Worm (Caenorhabditis elegans) whole organism, mixed stage, embryonic: Measurements from ENCODE around the gene clec-143.

ENCODE experiments used
- ceh-39 ChIP-seq: fragments of 150-350 bp; optimal IDR thresholded peaks from 2 replicates; lab custom pipeline; 2014; ENCODE audit warnings: missing biosample characterization, missing genetic modification characterization
- elt-1 ChIP-seq: sonication (generic microtip); optimal IDR thresholded peaks from 2 replicates; lab custom pipeline; 2017; ENCODE audit warnings: missing genetic modification characterization, mild to moderate bottlenecking, missing compliant biosample characterization, antibody characterized with exemption, moderate library complexity, borderline replicate concordance; ENCODE audit not compliant: insufficient read depth
- elt-3 ChIP-seq: fragments of 150-350 bp; optimal IDR thresholded peaks from 2 replicates; lab custom pipeline; 2014; ENCODE audit warnings: missing biosample characterization, missing genetic modification characterization
- flh-1 ChIP-seq: fragments of 200-800 bp; sonication (Bioruptor generic); optimal IDR thresholded peaks from 2 replicates; lab custom pipeline; 2018; ENCODE audit warnings: mild to moderate bottlenecking, missing genetic modification characterization, moderate library complexity, missing compliant biosample characterization
- lsy-2 ChIP-seq: fragments of 150-350 bp; optimal IDR thresholded peaks from 2 replicates; lab custom pipeline; 2014; ENCODE audit warnings: missing biosample characterization, missing genetic modification characterization
- nhr-12 ChIP-seq: fragments of 150-350 bp; optimal IDR thresholded peaks from 2 replicates; lab custom pipeline; 2014; ENCODE audit warnings: missing biosample characterization, missing genetic modification characterization
- pha-4 ChIP-seq: fragments of 150-350 bp; optimal IDR thresholded peaks from 2 replicates; lab custom pipeline; 2018; ENCODE audit warnings: missing biosample characterization, missing genetic modification reagents, missing genetic modification characterization
- snpc-4 ChIP-seq: fragments of 150-350 bp; optimal IDR thresholded peaks from 2 replicates; lab custom pipeline; 2014; ENCODE audit warnings: missing biosample characterization, missing genetic modification characterization
- sptf-1 ChIP-seq: sonication (generic microtip); optimal IDR thresholded peaks from 2 replicates; lab custom pipeline; 2017; ENCODE audit warnings: mild to moderate bottlenecking, missing genetic modification characterization, moderate library complexity, missing compliant biosample characterization
- unc-39 ChIP-seq: fragments of 150-350 bp; optimal IDR thresholded peaks from 2 replicates; lab custom pipeline; 2014; ENCODE audit warnings: missing biosample characterization, missing genetic modification characterization
- unc-62 ChIP-seq: fragments of 150-350 bp; optimal IDR thresholded peaks from 2 replicates; lab custom pipeline; 2014; ENCODE audit warnings: missing biosample characterization, missing genetic modification reagents, missing genetic modification characterization
- ztf-11 ChIP-seq: fragments of 150-350 bp; optimal IDR thresholded peaks from 2 replicates; lab custom pipeline; 2014; ENCODE audit warnings: missing biosample characterization, missing genetic modification characterization

DNA sequence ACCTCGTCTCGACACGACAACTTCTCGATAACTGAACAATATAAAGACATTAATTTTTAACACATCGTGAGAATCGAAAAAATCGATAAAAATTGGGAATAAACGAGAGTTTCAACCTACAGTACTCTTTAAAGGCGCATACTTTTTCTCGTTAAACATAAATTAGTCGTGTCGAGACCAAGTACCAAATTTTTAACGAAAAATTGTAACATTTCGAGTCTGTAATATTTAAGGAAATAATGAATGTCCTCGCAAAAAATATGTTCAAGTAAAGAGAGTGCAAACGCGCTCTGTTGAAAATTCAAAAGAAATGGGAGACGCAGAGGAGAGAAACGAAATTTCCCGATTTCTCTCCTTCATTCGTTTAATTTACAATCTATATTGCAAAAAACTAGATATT, 19.8 kb downstream of the clec-143 start:
- TF ChIP-seq elt-3 (no peak), ztf-11 (no peak), lsy-2 (tag; lab: Kevin White, UChicago) (no peak), elt-1 (no peak), ceh-39 (tag; lab: Kevin White, UChicago) (no peak), pha-4 (no peak), snpc-4 (tag; lab: Kevin White, UChicago) (no peak), unc-39 (no peak), nhr-12 (tag; lab: Kevin White, UChicago) (no peak), unc-62 (GFP tag; lab: Kevin White, UChicago) (no peak), flh-1 (GFP tag; lab: Kevin White, UChicago) (no peak), sptf-1 (tag; lab: Kevin White, UChicago) (no peak)
